Worm (Caenorhabditis elegans): ENCODE data around the gene msp-65.
"Not testable (repeated sequence)": the region's sequence is repeated elsewhere in the genome, so short reads cannot be mapped to it uniquely, and the experiment has no call there.

Gene msp-65

ce11 chrIV:5306040-5306439 is 10.3 kb upstream of the msp-65 start, which contains the start of gene ZK354.8:
Gene ZK354.8 (minus strand): TSS chrIV:5306140.
- no peak for TF ChIP-seq egl-27 (tag; optimal IDR thresholded peaks at IDR 0.05)
- TF ChIP-seq lin-14 (GFP tag; optimal IDR thresholded peaks at IDR 0.05), result no peak
- no peak for TF ChIP-seq aha-1 (tag; optimal IDR thresholded peaks at IDR 0.05)
- TF ChIP-seq ceh-82 (tag; optimal IDR thresholded peaks at IDR 0.05), result no peak
- TF ChIP-seq nhr-11 (tag; optimal IDR thresholded peaks at IDR 0.05), result no peak
- TF ChIP-seq nhr-237 (tag; optimal IDR thresholded peaks at IDR 0.05), result no peak
- TF ChIP-seq tbx-2 (tag; optimal IDR thresholded peaks at IDR 0.05), result no peak
- no peak for TF ChIP-seq mep-1 (tag; optimal IDR thresholded peaks at IDR 0.05)
- no peak for TF ChIP-seq ceh-88 (GFP tag; IDR thresholded peaks at IDR 0.05)
- no peak for TF ChIP-seq pag-3 (tag; optimal IDR thresholded peaks at IDR 0.05; ENCODE audit: borderline replicate concordance, insufficient read depth)
- no peak for TF ChIP-seq mef-2 (tag; optimal IDR thresholded peaks at IDR 0.05)
- TF ChIP-seq sup-37 (GFP tag; optimal IDR thresholded peaks at IDR 0.05), result no peak
- TF ChIP-seq ceh-63 (GFP tag; optimal IDR thresholded peaks at IDR 0.05), result no peak
- TF ChIP-seq alr-1 (tag; optimal IDR thresholded peaks at IDR 0.05; ENCODE audit: borderline replicate concordance), result no peak
- TF ChIP-seq fkh-8 (tag; optimal IDR thresholded peaks at IDR 0.05), result no peak
- no peak for TF ChIP-seq nhr-90 (tag; optimal IDR thresholded peaks at IDR 0.05; ENCODE audit: poor library complexity)
- no peak for TF ChIP-seq fos-1 (tag; optimal IDR thresholded peaks at IDR 0.05)
- no peak for TF ChIP-seq elt-2 (tag; optimal IDR thresholded peaks at IDR 0.05)
- TF ChIP-seq swsn-7 (tag; optimal IDR thresholded peaks at IDR 0.05), result no peak

- not testable (repeated sequence) for TF ChIP-seq nhr-237 (tag; optimal IDR thresholded peaks at IDR 0.05); ceh-88 (GFP tag; IDR thresholded peaks at IDR 0.05); ztf-4 (tag; optimal IDR thresholded peaks at IDR 0.05)
These were observed 8.2 kb upstream of the msp-65 start, which contains the start of the genes ZK354.9 and msp-58 for ce11 chrIV:5308046-5308643. Gene ZK354.9 (minus strand): TSS chrIV:5308146. Gene msp-58 (plus strand): TSS chrIV:5308593.

- no peak for TF ChIP-seq fos-1 (tag; optimal IDR thresholded peaks at IDR 0.05)
- TF ChIP-seq ceh-63 (GFP tag; optimal IDR thresholded peaks at IDR 0.05), result no peak
- TF ChIP-seq hlh-17 (GFP tag; optimal IDR thresholded peaks at IDR 0.05; ENCODE audit: borderline replicate concordance), result no peak
- TF ChIP-seq fkh-4 (tag; optimal IDR thresholded peaks at IDR 0.05; ENCODE audit: borderline replicate concordance), result no peak
- no peak for TF ChIP-seq tbx-2 (tag; optimal IDR thresholded peaks at IDR 0.05)
- TF ChIP-seq rnt-1 (tag; optimal IDR thresholded peaks at IDR 0.05), result no peak
- no peak for TF ChIP-seq ztf-4 (tag; optimal IDR thresholded peaks at IDR 0.05)
- TF ChIP-seq zip-4 (GFP tag; optimal IDR thresholded peaks at IDR 0.05), result no peak
- TF ChIP-seq nhr-11 (tag; optimal IDR thresholded peaks at IDR 0.05), result no peak
- TF ChIP-seq aly-2 (tag; optimal IDR thresholded peaks at IDR 0.05), result no peak
- TF ChIP-seq lsy-2 (tag; optimal IDR thresholded peaks at IDR 0.05), result no peak
- TF ChIP-seq nhr-237 (tag; optimal IDR thresholded peaks at IDR 0.05), result no peak
- no peak for TF ChIP-seq grh-1 (GFP tag; IDR thresholded peaks at IDR 0.05)
- TF ChIP-seq mdl-1 (tag; optimal IDR thresholded peaks at IDR 0.05), result no peak
- no peak for TF ChIP-seq unc-98 (GFP tag; IDR thresholded peaks at IDR 0.05)
- TF ChIP-seq sox-4 (tag; optimal IDR thresholded peaks at IDR 0.05), result no peak
- TF ChIP-seq snpc-4 (tag; optimal IDR thresholded peaks at IDR 0.05), result no peak
- TF ChIP-seq ztf-11 (tag; optimal IDR thresholded peaks at IDR 0.05), result no peak
- TF ChIP-seq unc-62 (GFP tag; optimal IDR thresholded peaks at IDR 0.05), result no peak
- TF ChIP-seq ceh-88 (GFP tag; IDR thresholded peaks at IDR 0.05), result no peak
These were observed 6.6 kb upstream of the msp-65 start, which contains the start of gene ZK354.3 for ce11 chrIV:5309742-5310141. Gene ZK354.3 (plus strand): TSS chrIV:5310042.

- TF ChIP-seq pax-3 (tag; optimal IDR thresholded peaks at IDR 0.05); sup-37 (GFP tag; optimal IDR thresholded peaks at IDR 0.05); alr-1 (tag; optimal IDR thresholded peaks at IDR 0.05; ENCODE audit: borderline replicate concordance): not testable (repeated sequence)
These were observed 3.3 kb upstream of the msp-65 start, which contains the start of the genes msp-59 and ZK354.2 for ce11 chrIV:5313011-5313410. Gene msp-59 (minus strand): TSS chrIV:5313111. Gene ZK354.2 (plus strand): TSS chrIV:5313405.

Data from whole organism, L1 larva.